Fruit fly (Drosophila melanogaster): ENCODE measurements around the gene Sfxn1-3.

The Sfxn1-3 gene

dm6 chr3R:4378363-4379354 lies at the start of gene Sfxn1-3 (continued):
- no peak for TF ChIP-seq CG4404 (GFP tag; IDR thresholded peaks at IDR 0.05)
- no peak; the same call in 1 of the 2 replicates for TF ChIP-seq Awh (GFP tag; IDR thresholded peaks at IDR 0.05)
- TF ChIP-seq Dad (GFP tag; optimal IDR thresholded peaks at IDR 0.05), result peak; percentile 10
- peak; percentile 22 for TF ChIP-seq Nf-YB (GFP tag; optimal IDR thresholded peaks at IDR 0.05)
- peak; percentile 60 for TF ChIP-seq CG13296 (GFP tag; optimal IDR thresholded peaks at IDR 0.05)
- TF ChIP-seq twi (tag; optimal IDR thresholded peaks at IDR 0.05), result no peak
- TF ChIP-seq CG11398 (GFP tag; optimal IDR thresholded peaks at IDR 0.05), result peak; percentile 26
- TF ChIP-seq H15 (GFP tag; IDR thresholded peaks at IDR 0.05), result 0 out of 3 replicates have a peak, but pooled peaks have one; percentile 2
- no peak for TF ChIP-seq CG18764 (GFP tag; optimal IDR thresholded peaks at IDR 0.05)
- peak; percentile 10 for TF ChIP-seq ems (GFP tag; optimal IDR thresholded peaks at IDR 0.05)
- TF ChIP-seq Ada2b (GFP tag; IDR thresholded peaks at IDR 0.05), result peak; percentile 37; the same call in 1 of the 2 replicates
- no peak for TF ChIP-seq Sox100B (GFP tag; optimal IDR thresholded peaks at IDR 0.05)
- no peak for TF ChIP-seq CG7745 (tag; optimal IDR thresholded peaks at IDR 0.05)
- TF ChIP-seq seq (GFP tag; IDR thresholded peaks at IDR 0.05), result peak; percentile 68; the same call in 1 of the 2 replicates
- TF ChIP-seq chif (GFP tag; optimal IDR thresholded peaks at IDR 0.05), result no peak
- TF ChIP-seq Six4 (GFP tag; optimal IDR thresholded peaks at IDR 0.05), result no peak
- no peak for TF ChIP-seq CG8765 (GFP tag; IDR thresholded peaks at IDR 0.05)
- TF ChIP-seq CG11695 (GFP tag; IDR thresholded peaks at IDR 0.05), result no peak
- TF ChIP-seq Hr51 (GFP tag; optimal IDR thresholded peaks at IDR 0.05), result peak; percentile 1 to 32
- 0 out of 2 replicates have a peak, but pooled peaks have one; percentile 26 for TF ChIP-seq H2.0 (GFP tag; IDR thresholded peaks at IDR 0.05)
- no peak for TF ChIP-seq CG15011 (GFP tag; optimal IDR thresholded peaks at IDR 0.05)
- peak; percentile 33 for TF ChIP-seq CG7839 (tag; optimal IDR thresholded peaks at IDR 0.05)
- TF ChIP-seq ken (GFP tag; IDR thresholded peaks at IDR 0.05), result no peak
- peak; percentile 16 for TF ChIP-seq kay (GFP tag; optimal IDR thresholded peaks at IDR 0.05)
- TF ChIP-seq bab2 (GFP tag; optimal IDR thresholded peaks at IDR 0.05), result peak; percentile 5
- no peak for TF ChIP-seq CG17568 (GFP tag; optimal IDR thresholded peaks at IDR 0.05)
- peak; percentile 11 for TF ChIP-seq CG31365 (tag; optimal IDR thresholded peaks at IDR 0.05)
- peak; percentile 61; the same call in 1 of the 2 replicates for TF ChIP-seq Adf1 (GFP tag; IDR thresholded peaks at IDR 0.05)
- TF ChIP-seq CG11723 (GFP tag; optimal IDR thresholded peaks at IDR 0.05), result peak; percentile 12
- TF ChIP-seq CG10431 (GFP tag; optimal IDR thresholded peaks at IDR 0.05), result no peak
- TF ChIP-seq CG8388 (GFP tag; optimal IDR thresholded peaks at IDR 0.05), result no peak
- peak; percentile 44 for TF ChIP-seq Nf-YA (GFP tag; IDR thresholded peaks at IDR 0.05)
- TF ChIP-seq CG7556 (GFP tag; optimal IDR thresholded peaks at IDR 0.05), result peak; percentile 19
- TF ChIP-seq lmd (GFP tag; IDR thresholded peaks at IDR 0.05), result peak; percentile 51; the same call in 1 of the 2 replicates
- no peak for TF ChIP-seq CG5953 (GFP tag; IDR thresholded peaks at IDR 0.05)
- no peak for TF ChIP-seq gt (GFP tag; IDR thresholded peaks at IDR 0.05)
- peak; percentile 42 for TF ChIP-seq gcm2 (GFP tag; optimal IDR thresholded peaks at IDR 0.05)
- TF ChIP-seq fd64A (GFP tag; optimal IDR thresholded peaks at IDR 0.05), result no peak
- TF ChIP-seq CG10274 (GFP tag; optimal IDR thresholded peaks at IDR 0.05), result no peak
- TF ChIP-seq slou (GFP tag; optimal IDR thresholded peaks at IDR 0.05), result no peak
- TF ChIP-seq ro (GFP tag; IDR thresholded peaks at IDR 0.05), result no peak
- peak; percentile 72 for TF ChIP-seq pfk (GFP tag; optimal IDR thresholded peaks at IDR 0.05)
- TF ChIP-seq stc (GFP tag; IDR thresholded peaks at IDR 0.05), result peak; percentile 44; the same call in 1 of the 2 replicates
- TF ChIP-seq Trl (optimal IDR thresholded peaks at IDR 0.05), result peak; percentile 62 to 79
- TF ChIP-seq Trl (GFP tag; optimal IDR thresholded peaks at IDR 0.05), result peak; percentile 80
- 0 out of 3 replicates have a peak, but pooled peaks have one; percentile 59 for TF ChIP-seq Opbp (GFP tag; IDR thresholded peaks at IDR 0.05; ENCODE audit: partially characterized antibody)
- peak; percentile 24 for TF ChIP-seq CG8924 (tag; optimal IDR thresholded peaks at IDR 0.05)
- TF ChIP-seq dpn (GFP tag; optimal IDR thresholded peaks at IDR 0.05), result peak; percentile 11 to 45
- TF ChIP-seq Rx (GFP tag; IDR thresholded peaks at IDR 0.05), result no peak
